Worm (Caenorhabditis elegans) whole organism, young adult: ENCODE measurements around the gene ftt-2.

Experiments used
- B0035.1 ChIP-seq: sonication (generic microtip); optimal IDR thresholded peaks from 2 replicates; lab custom pipeline; 2016; ENCODE audit warnings: missing genetic modification characterization, mild to moderate bottlenecking, missing compliant biosample characterization, missing genotype, missing genetic modification reagents
- D2030.7 ChIP-seq: fragments of 200-800 bp; sonication (Bioruptor generic); IDR thresholded peaks from 2 replicates; pipeline ENCODE4 v1.3.6; 2022; ENCODE audit warnings: missing genetic modification reagents, missing genetic modification characterization, missing compliant biosample characterization
- F23B12.7 ChIP-seq: sonication (generic microtip); optimal IDR thresholded peaks from 2 replicates; lab custom pipeline; 2017; ENCODE audit warnings: missing genetic modification characterization, mild to moderate bottlenecking, missing compliant biosample characterization, antibody characterized with exemption, moderate library complexity; ENCODE audit not compliant: insufficient read depth
- F39B2.1 ChIP-seq: fragments of 200-800 bp; sonication (Bioruptor generic); IDR thresholded peaks from 2 replicates; pipeline ENCODE4 v1.3.6; 2022; ENCODE audit warnings: missing genetic modification reagents, missing genetic modification characterization, missing compliant biosample characterization
- egl-44 ChIP-seq: fragments of 200-800 bp; sonication (Bioruptor generic); IDR thresholded peaks from 2 replicates; pipeline ENCODE4 v1.3.6; 2022; ENCODE audit warnings: missing genetic modification reagents, missing genetic modification characterization, missing compliant biosample characterization
- ets-4 ChIP-seq: fragments of 200-800 bp; sonication (Bioruptor generic); optimal IDR thresholded peaks from 2 replicates; lab custom pipeline; 2018; ENCODE audit warnings: mild to moderate bottlenecking, missing genetic modification characterization, missing compliant biosample characterization
- lir-1 ChIP-seq: fragments of 200-800 bp; sonication (Bioruptor generic); conservative IDR thresholded peaks from 2 replicates; pipeline ENCODE4 v1.3.6; 2022; ENCODE audit warnings: missing genetic modification reagents, missing genetic modification characterization, missing compliant biosample characterization
- nfya-1 ChIP-seq: sonication (generic microtip); optimal IDR thresholded peaks from 2 replicates; lab custom pipeline; 2017; ENCODE audit warnings: antibody characterized with exemption, missing compliant biosample characterization, missing genetic modification characterization, borderline replicate concordance; ENCODE audit not compliant: insufficient read depth
- nhr-120 ChIP-seq: fragments of 200-800 bp; sonication (Bioruptor generic); IDR thresholded peaks from 2 replicates; pipeline ENCODE4 v1.3.6; 2022; ENCODE audit warnings: missing genetic modification characterization, missing compliant biosample characterization
- nhr-80 ChIP-seq: sonication (generic microtip); optimal IDR thresholded peaks from 2 replicates; lab custom pipeline; 2016; ENCODE audit warnings: missing genetic modification characterization, missing compliant biosample characterization
- pha-4 ChIP-seq: fragments of 150-350 bp; sonication (generic microtip); optimal IDR thresholded peaks from 2 replicates; lab custom pipeline; 2014; ENCODE audit warnings: missing biosample characterization, missing genetic modification reagents, missing genetic modification characterization
- sea-2 ChIP-seq: fragments of 200-800 bp; sonication (Bioruptor generic); IDR thresholded peaks from 2 replicates; pipeline ENCODE4 v1.3.6; 2022; ENCODE audit warnings: missing genetic modification characterization, missing compliant biosample characterization
- snpc-4 ChIP-seq, 5 experiments: fragments of 150-350 bp in 1 of 5; sonication (generic microtip) in 4 of 5; optimal IDR thresholded peaks; 2 replicates each; lab custom pipeline; 2014 to 2018; ENCODE audit warnings: missing genetic modification characterization in 5 of 5, missing biosample characterization in 3 of 5, antibody characterized with exemption in 2 of 5, mild to moderate bottlenecking in 2 of 5, missing compliant biosample characterization in 2 of 5, missing genotype in 2 of 5, moderate library complexity in 2 of 5, missing genetic modification reagents in 1 of 5

DNA sequence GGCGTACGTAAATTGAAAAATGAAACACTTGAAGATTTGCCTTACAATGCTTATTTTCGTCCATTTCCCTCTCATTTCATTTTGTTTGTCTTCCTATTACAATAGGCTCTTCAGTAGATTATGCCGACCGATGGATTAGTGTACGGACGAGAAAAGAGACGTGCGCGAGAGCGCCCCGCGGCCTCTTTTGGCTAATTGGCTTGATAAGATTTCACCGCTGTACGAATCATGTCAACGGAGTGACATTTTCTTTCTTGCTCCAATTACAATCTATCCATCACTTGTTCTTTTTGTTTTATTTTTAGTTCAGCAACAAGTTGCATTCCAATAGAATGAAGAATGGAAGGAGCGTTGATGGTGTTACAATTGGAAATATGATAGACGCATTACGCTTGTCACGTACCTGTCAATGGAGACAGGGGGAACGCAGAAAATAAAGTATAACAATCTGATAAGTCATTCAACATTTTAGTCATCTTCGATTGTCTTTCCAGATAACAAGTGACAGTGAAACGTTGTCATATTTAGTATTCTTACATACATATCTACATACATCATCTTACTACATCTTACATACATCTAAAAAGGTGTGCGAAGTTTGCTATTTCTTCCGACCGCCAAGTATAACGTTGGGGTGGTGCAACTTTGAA is 3.0 kb upstream of the ftt-2 start:
- no peak for TF ChIP-seq F23B12.7 (tag; lab: Kevin White, UChicago)
- no peak for TF ChIP-seq egl-44 (GFP tag; lab: Robert Waterston, UW)
- no peak for TF ChIP-seq nfya-1 (tag; lab: Kevin White, UChicago)
- TF ChIP-seq nhr-120 = no peak
- TF ChIP-seq pha-4 (tag; lab: Kevin White, UChicago) = no peak
- TF ChIP-seq snpc-4 (GFP tag; optimal IDR thresholded peaks at IDR 0.05; lab: Kevin White, UChicago) = no peak
- TF ChIP-seq snpc-4 (tag; optimal IDR thresholded peaks at IDR 0.05; lab: Kevin White, UChicago) = no peak
- TF ChIP-seq sea-2 (GFP tag; lab: Robert Waterston, UW) = no peak
- TF ChIP-seq ets-4 (GFP tag; lab: Kevin White, UChicago) = peak; percentile 17
- no peak for TF ChIP-seq B0035.1 (tag; lab: Kevin White, UChicago)
- TF ChIP-seq lir-1 (GFP tag; lab: Robert Waterston, UW) = no peak
- TF ChIP-seq D2030.7 = no peak
- TF ChIP-seq F39B2.1 = no peak
- peak; percentile 76 for TF ChIP-seq nhr-80 (tag; lab: Kevin White, UChicago)
